Worm (Caenorhabditis elegans) whole organism, L3 larva: ENCODE measurements around the gene csp-1.

Experiments
- R02D3.7 ChIP-seq: fragments of 150-350 bp; optimal IDR thresholded peaks from 2 replicates; lab custom pipeline; 2014; ENCODE audit warnings: missing biosample characterization, missing genetic modification characterization
- ZK546.5 ChIP-seq: sonication (generic microtip); optimal IDR thresholded peaks from 2 replicates; lab custom pipeline; 2017; ENCODE audit warnings: missing biosample characterization, missing genetic modification characterization
- aly-2 ChIP-seq: fragments of 150-350 bp; optimal IDR thresholded peaks from 2 replicates; lab custom pipeline; 2014; ENCODE audit warnings: missing biosample characterization, missing genetic modification characterization
- ceh-16 ChIP-seq: sonication (generic microtip); optimal IDR thresholded peaks from 2 replicates; lab custom pipeline; 2017; ENCODE audit warnings: missing biosample characterization, missing genetic modification characterization
- ceh-28 ChIP-seq: fragments of 150-350 bp; optimal IDR thresholded peaks from 2 replicates; lab custom pipeline; 2014; ENCODE audit warnings: missing biosample characterization, missing genetic modification reagents, missing genetic modification characterization
- ceh-82 ChIP-seq: fragments of 150-350 bp; optimal IDR thresholded peaks from 2 replicates; lab custom pipeline; 2014; ENCODE audit warnings: missing biosample characterization, missing genetic modification characterization
- ceh-9 ChIP-seq: sonication (generic microtip); optimal IDR thresholded peaks from 2 replicates; lab custom pipeline; 2018; ENCODE audit warnings: missing biosample characterization, missing genetic modification characterization
- daf-12 ChIP-seq: fragments of 150-350 bp; optimal IDR thresholded peaks from 2 replicates; lab custom pipeline; 2014; ENCODE audit warnings: missing biosample characterization, missing genetic modification reagents, missing genetic modification characterization
- egl-27 ChIP-seq: sonication (generic microtip); optimal IDR thresholded peaks from 4 replicates; lab custom pipeline; 2017; ENCODE audit warnings: missing biosample characterization, missing genetic modification reagents, missing genetic modification characterization
- egl-5 ChIP-seq: fragments of 150-350 bp; optimal IDR thresholded peaks from 2 replicates; lab custom pipeline; 2017; ENCODE audit warnings: missing biosample characterization, missing genetic modification reagents, missing genetic modification characterization, inconsistent platforms
- elt-1 ChIP-seq: fragments of 150-350 bp; optimal IDR thresholded peaks from 2 replicates; lab custom pipeline; 2014; ENCODE audit warnings: missing biosample characterization, missing genetic modification characterization
- elt-2 ChIP-seq: sonication (generic microtip); optimal IDR thresholded peaks from 2 replicates; lab custom pipeline; 2016; ENCODE audit warnings: missing genetic modification reagents, mild to moderate bottlenecking, missing genetic modification characterization, missing compliant biosample characterization
- elt-3 ChIP-seq, 3 experiments: fragments of 150-350 bp in 1 of 3; sonication (generic microtip) in 2 of 3; optimal IDR thresholded peaks; 2 replicates in 2 of 3; 4 replicates in 1 of 3; lab custom pipeline; 2014 to 2017; ENCODE audit warnings: missing biosample characterization in 3 of 3, missing genetic modification characterization in 3 of 3
- eor-1 ChIP-seq, 2 experiments: fragments of 150-350 bp; optimal IDR thresholded peaks; 2 replicates each; lab custom pipeline; 2014 to 2018; ENCODE audit warnings: missing biosample characterization in 2 of 2, missing genetic modification characterization in 2 of 2
- fkh-10 ChIP-seq: sonication (generic microtip); optimal IDR thresholded peaks from 2 replicates; lab custom pipeline; 2017; ENCODE audit warnings: missing biosample characterization, missing genetic modification reagents, missing genetic modification characterization
- fkh-2 ChIP-seq: fragments of 150-350 bp; optimal IDR thresholded peaks from 2 replicates; lab custom pipeline; 2014; ENCODE audit warnings: missing biosample characterization, missing genetic modification reagents, missing genetic modification characterization
- fos-1 ChIP-seq: fragments of 150-350 bp; optimal IDR thresholded peaks from 2 replicates; lab custom pipeline; 2014; ENCODE audit warnings: missing biosample characterization, missing genetic modification characterization
- hmg-11 ChIP-seq: sonication (generic microtip); optimal IDR thresholded peaks from 2 replicates; lab custom pipeline; 2016; ENCODE audit warnings: missing genetic modification characterization, missing compliant biosample characterization
- jun-1 ChIP-seq: fragments of 150-350 bp; optimal IDR thresholded peaks from 2 replicates; lab custom pipeline; 2014; ENCODE audit warnings: missing biosample characterization, missing genetic modification reagents, missing genetic modification characterization
- lin-39 ChIP-seq: fragments of 150-350 bp; optimal IDR thresholded peaks from 2 replicates; lab custom pipeline; 2018; ENCODE audit warnings: missing biosample characterization, missing genetic modification reagents, missing genetic modification characterization
- lsy-12 ChIP-seq: sonication (generic microtip); optimal IDR thresholded peaks from 2 replicates; lab custom pipeline; 2016; ENCODE audit warnings: mild to moderate bottlenecking, missing genetic modification characterization, missing compliant biosample characterization
- mdl-1 ChIP-seq: fragments of 150-350 bp; optimal IDR thresholded peaks from 2 replicates; lab custom pipeline; 2014; ENCODE audit warnings: missing biosample characterization, missing genetic modification characterization
- mml-1 ChIP-seq: fragments of 150-350 bp; sonication (generic microtip); optimal IDR thresholded peaks from 3 replicates; lab custom pipeline; 2014; ENCODE audit warnings: missing biosample characterization, missing genetic modification characterization
- nfya-1 ChIP-seq: sonication (generic microtip); optimal IDR thresholded peaks from 2 replicates; lab custom pipeline; 2017; ENCODE audit warnings: missing genetic modification characterization, mild to moderate bottlenecking, missing compliant biosample characterization, antibody characterized with exemption, moderate library complexity; ENCODE audit not compliant: insufficient read depth
- nhr-11 ChIP-seq: fragments of 150-350 bp; optimal IDR thresholded peaks from 2 replicates; lab custom pipeline; 2014; ENCODE audit warnings: missing biosample characterization, missing genetic modification characterization
- nhr-12 ChIP-seq: fragments of 150-350 bp; optimal IDR thresholded peaks from 2 replicates; lab custom pipeline; 2014; ENCODE audit warnings: missing biosample characterization, missing genetic modification characterization
- nhr-23 ChIP-seq: fragments of 150-350 bp; optimal IDR thresholded peaks from 2 replicates; lab custom pipeline; 2014; ENCODE audit warnings: missing biosample characterization, missing genetic modification reagents, missing genetic modification characterization
- nhr-237 ChIP-seq: fragments of 150-350 bp; optimal IDR thresholded peaks from 2 replicates; lab custom pipeline; 2014; ENCODE audit warnings: missing biosample characterization, missing genetic modification characterization
- nhr-25 ChIP-seq: sonication (generic microtip); optimal IDR thresholded peaks from 2 replicates; lab custom pipeline; 2017; ENCODE audit warnings: missing biosample characterization, missing genetic modification characterization
- nhr-28 ChIP-seq: fragments of 150-350 bp; optimal IDR thresholded peaks from 2 replicates; lab custom pipeline; 2014; ENCODE audit warnings: missing biosample characterization, missing genetic modification characterization
- nhr-43 ChIP-seq: sonication (generic microtip); optimal IDR thresholded peaks from 2 replicates; lab custom pipeline; 2016; ENCODE audit warnings: mild to moderate bottlenecking, missing genetic modification characterization, missing compliant biosample characterization; ENCODE audit not compliant: poor library complexity, severe bottlenecking
- nhr-67 ChIP-seq: fragments of 150-350 bp; optimal IDR thresholded peaks from 2 replicates; lab custom pipeline; 2014; ENCODE audit warnings: missing biosample characterization, missing genetic modification characterization
- nhr-76 ChIP-seq: fragments of 150-350 bp; sonication (generic microtip); optimal IDR thresholded peaks from 5 replicates; lab custom pipeline; 2014; ENCODE audit warnings: missing biosample characterization, missing genetic modification characterization
- nhr-77 ChIP-seq: fragments of 150-350 bp; optimal IDR thresholded peaks from 2 replicates; lab custom pipeline; 2014; ENCODE audit warnings: missing biosample characterization, missing genetic modification characterization
- pha-4 ChIP-seq: fragments of 150-350 bp; optimal IDR thresholded peaks from 2 replicates; lab custom pipeline; 2014; ENCODE audit warnings: missing biosample characterization, missing genetic modification reagents, missing genetic modification characterization
- pqm-1 ChIP-seq: fragments of 150-350 bp; optimal IDR thresholded peaks from 2 replicates; lab custom pipeline; 2017; ENCODE audit warnings: missing biosample characterization, missing genetic modification characterization, inconsistent platforms
- sea-2 ChIP-seq: fragments of 150-350 bp; sonication (generic microtip); optimal IDR thresholded peaks from 4 replicates; lab custom pipeline; 2014; ENCODE audit warnings: missing biosample characterization, missing genetic modification reagents, missing genetic modification characterization
- skn-1 ChIP-seq: fragments of 150-350 bp; optimal IDR thresholded peaks from 2 replicates; lab custom pipeline; 2014; ENCODE audit warnings: missing biosample characterization, missing genetic modification characterization
- snpc-4 ChIP-seq: fragments of 150-350 bp; optimal IDR thresholded peaks from 2 replicates; lab custom pipeline; 2014; ENCODE audit warnings: missing biosample characterization, missing genetic modification characterization
- tbx-2 ChIP-seq: sonication (generic microtip); optimal IDR thresholded peaks from 2 replicates; lab custom pipeline; 2016; ENCODE audit warnings: mild to moderate bottlenecking, missing genetic modification characterization, missing compliant biosample characterization
- unc-39 ChIP-seq: sonication (generic microtip); optimal IDR thresholded peaks from 4 replicates; lab custom pipeline; 2017; ENCODE audit warnings: missing biosample characterization, missing genetic modification characterization
- unc-62 ChIP-seq: fragments of 150-350 bp; sonication (generic microtip); optimal IDR thresholded peaks from 4 replicates; lab custom pipeline; 2014; ENCODE audit warnings: missing biosample characterization, missing genetic modification reagents, missing genetic modification characterization
- zag-1 ChIP-seq: fragments of 150-350 bp; optimal IDR thresholded peaks from 2 replicates; lab custom pipeline; 2014; ENCODE audit warnings: missing biosample characterization, missing genetic modification characterization
- ztf-11 ChIP-seq: fragments of 150-350 bp; optimal IDR thresholded peaks from 2 replicates; lab custom pipeline; 2014; ENCODE audit warnings: missing biosample characterization, missing genetic modification characterization
- ztf-4 ChIP-seq: fragments of 150-350 bp; optimal IDR thresholded peaks from 2 replicates; lab custom pipeline; 2014; ENCODE audit warnings: missing biosample characterization, missing genetic modification characterization

Gene csp-1

ce11 chrII:13637941-13638489 lies 37.0 kb downstream of the csp-1 start, which contains the start of gene phdh-1:
Gene phdh-1 (minus strand): TSS chrII:13638480.
- TF ChIP-seq elt-2 (tag; lab: Kevin White, UChicago) = no peak
- TF ChIP-seq nhr-23 = no peak
- TF ChIP-seq nhr-43 (tag; lab: Kevin White, UChicago) = peak; percentile 5
- no peak for TF ChIP-seq ceh-28 (tag; lab: Kevin White, UChicago)
- no peak for TF ChIP-seq nhr-237 (tag; lab: Kevin White, UChicago)

ce11 chrII:13638576-13638975 lies 37.6 kb downstream of the csp-1 start:
- peak; percentile 79 for TF ChIP-seq ceh-28 (tag; lab: Kevin White, UChicago)
- TF ChIP-seq skn-1 (tag; lab: Kevin White, UChicago) = peak; percentile 17
- TF ChIP-seq jun-1 (tag; lab: Kevin White, UChicago) = no peak
- TF ChIP-seq nhr-25 (tag; lab: Kevin White, UChicago) = peak; percentile 87
- peak; percentile 17 for TF ChIP-seq nfya-1 (tag; lab: Kevin White, UChicago)
- no peak for TF ChIP-seq unc-62
- no peak for TF ChIP-seq fos-1 (tag; lab: Kevin White, UChicago)
- TF ChIP-seq sea-2 (GFP tag; lab: Kevin White, UChicago) = no peak
- peak; percentile 76 for TF ChIP-seq pqm-1 (tag; lab: Kevin White, UChicago)
- no peak for TF ChIP-seq mdl-1
- peak; percentile 54 for TF ChIP-seq nhr-43 (tag; lab: Kevin White, UChicago)
- no peak for TF ChIP-seq ZK546.5 (tag; lab: Kevin White, UChicago)
- peak; percentile 89 for TF ChIP-seq nhr-23
- peak; percentile 97 for TF ChIP-seq elt-1
- no peak for TF ChIP-seq nhr-12 (tag; lab: Kevin White, UChicago)
- TF ChIP-seq elt-3 (tag; optimal IDR thresholded peaks at IDR 0.05; lab: Kevin White, UChicago) = peak in 1 of 3 experiments; percentile 5
- TF ChIP-seq daf-12 (tag; lab: Kevin White, UChicago) = no peak
- peak; percentile 75 for TF ChIP-seq elt-2 (tag; lab: Kevin White, UChicago)
- no peak for TF ChIP-seq ceh-9 (tag; lab: Kevin White, UChicago)

- TF ChIP-seq fkh-2 (tag; lab: Kevin White, UChicago) (no peak), egl-5 (tag; lab: Kevin White, UChicago) (no peak), nhr-237 (tag; lab: Kevin White, UChicago) (no peak), nhr-12 (tag; lab: Kevin White, UChicago) (no peak), nhr-43 (tag; lab: Kevin White, UChicago) (no peak), hmg-11 (tag; lab: Kevin White, UChicago) (peak; percentile 30), ZK546.5 (tag; lab: Kevin White, UChicago) (no peak), elt-2 (tag; lab: Kevin White, UChicago) (peak; percentile 25), ztf-11 (tag; lab: Kevin White, UChicago) (no peak), nhr-77 (no peak), nhr-28 (tag; lab: Kevin White, UChicago) (no peak), egl-27 (tag; lab: Kevin White, UChicago) (no peak), fos-1 (tag; lab: Kevin White, UChicago) (no peak), nhr-11 (tag; lab: Kevin White, UChicago) (no peak), jun-1 (tag; lab: Kevin White, UChicago) (no peak), nhr-25 (tag; lab: Kevin White, UChicago) (no peak), fkh-10 (GFP tag; lab: Kevin White, UChicago) (no peak), R02D3.7 (tag; lab: Kevin White, UChicago) (no peak), elt-3 (tag; optimal IDR thresholded peaks at IDR 0.05; lab: Kevin White, UChicago) (no peak), nhr-76 (no peak), lsy-12 (tag; lab: Kevin White, UChicago) (no peak), zag-1 (no peak), nfya-1 (tag; lab: Kevin White, UChicago) (peak; percentile 52), nhr-67 (tag; lab: Kevin White, UChicago) (no peak), snpc-4 (tag; lab: Kevin White, UChicago) (no peak), ceh-16 (no peak), pha-4 (peak; percentile 41), ceh-28 (tag; lab: Kevin White, UChicago) (no peak), daf-12 (tag; lab: Kevin White, UChicago) (no peak), sea-2 (GFP tag; lab: Kevin White, UChicago) (no peak), pqm-1 (tag; lab: Kevin White, UChicago) (peak; percentile 1), aly-2 (no peak), elt-1 (no peak), eor-1 (tag; optimal IDR thresholded peaks at IDR 0.05; lab: Kevin White, UChicago) (no peak), nhr-23 (peak; percentile 17), ceh-82 (tag; lab: Kevin White, UChicago) (no peak), unc-39 (tag; lab: Kevin White, UChicago) (no peak), mml-1 (tag; lab: Kevin White, UChicago) (no peak), unc-62 (no peak), ztf-4 (tag; lab: Kevin White, UChicago) (no peak), skn-1 (tag; lab: Kevin White, UChicago) (no peak), lin-39 (tag; lab: Kevin White, UChicago) (no peak), tbx-2 (tag; lab: Kevin White, UChicago) (no peak), ceh-9 (tag; lab: Kevin White, UChicago) (no peak), mdl-1 (no peak)
Observed at ce11 chrII:13640210-13640609, 39.2 kb downstream of the csp-1 start.
